Fruit fly (Drosophila melanogaster) whole organism, prepupa: ENCODE measurements around the gene CG3091.
A peak's percentile ranks its signal among the peaks of the same experiment; 100 is the strongest.

Experiments used
- CG10669 ChIP-seq: fragments of 200-800 bp; sonication (Bioruptor generic); optimal IDR thresholded peaks from 3 replicates; lab custom pipeline; 2018; ENCODE audit warnings: missing biosample characterization, mild to moderate bottlenecking, missing genetic modification characterization, moderate library complexity
- CG15336 ChIP-seq: fragments of 200-800 bp; sonication (Bioruptor generic); IDR thresholded peaks from 2 replicates; pipeline ENCODE4 v1.3.6; 2022; ENCODE audit warnings: missing biosample characterization, missing genetic modification characterization
- CG1621 ChIP-seq: fragments of 200-800 bp; sonication (Bioruptor generic); optimal IDR thresholded peaks from 3 replicates; lab custom pipeline; 2018; ENCODE audit warnings: missing biosample characterization, mild to moderate bottlenecking, missing genetic modification characterization
- fd85E ChIP-seq: fragments of 200-800 bp; sonication (Bioruptor generic); optimal IDR thresholded peaks from 3 replicates; lab custom pipeline; 2016; ENCODE audit warnings: missing biosample characterization, missing genetic modification characterization
- spab ChIP-seq: fragments of 200-800 bp; sonication (Bioruptor generic); optimal IDR thresholded peaks from 2 replicates; lab custom pipeline; 2017; ENCODE audit warnings: missing biosample characterization, mild to moderate bottlenecking, missing genetic modification characterization, missing genetic modification reagents
- svp ChIP-seq: fragments of 200-800 bp; sonication (Bioruptor generic); peaks from one replicate; lab custom pipeline; 2016; ENCODE audit warnings: missing biosample characterization, missing genetic modification characterization

- TF ChIP-seq CG10669 (GFP tag; lab: Kevin White, UChicago) (peak; percentile 18), svp (GFP tag; lab: Kevin White, UChicago) (no peak), spab (no peak), fd85E (GFP tag; lab: Kevin White, UChicago) (no peak), CG15336 (GFP tag; lab: Robert Waterston, UW) (peak; percentile 50; the same call in 1 of the 2 replicates), CG1621 (tag; lab: Kevin White, UChicago) (no peak)
Observed at dm6 chrX:2258602-2259233, 4.7 kb upstream of the CG3091 start.
